Worm (Caenorhabditis elegans) whole organism, L4 larva: ENCODE data around the gene unc-77.
A peak's percentile ranks its signal among the peaks of the same experiment; 100 is the strongest.

Experiments
- F44E2.7 ChIP-seq: fragments of 200-800 bp; sonication (Bioruptor generic); IDR thresholded peaks from 2 replicates; pipeline ENCODE4 v2.1.2; 2022; ENCODE audit warnings: missing genetic modification characterization, missing compliant biosample characterization
- T20F7.1 ChIP-seq: fragments of 200-800 bp; sonication (Bioruptor generic); optimal IDR thresholded peaks from 2 replicates; lab custom pipeline; 2018; ENCODE audit warnings: mild to moderate bottlenecking, missing genetic modification characterization, missing compliant biosample characterization
- Y75B8A.6 ChIP-seq: fragments of 200-800 bp; sonication (Bioruptor generic); IDR thresholded peaks from 2 replicates; pipeline ENCODE4 v1.3.6; 2022; ENCODE audit warnings: missing genetic modification reagents, missing genetic modification characterization, missing compliant biosample characterization
- daf-19 ChIP-seq: fragments of 200-800 bp; sonication (Bioruptor generic); conservative IDR thresholded peaks from 2 replicates; pipeline ENCODE4 v1.3.6; 2022; ENCODE audit warnings: missing genetic modification characterization, missing compliant biosample characterization
- dpl-1 ChIP-seq: fragments of 150-350 bp; optimal IDR thresholded peaks from 2 replicates; lab custom pipeline; 2014; ENCODE audit warnings: missing biosample characterization, missing genetic modification reagents, missing genetic modification characterization
- hlh-11 ChIP-seq: fragments of 200-800 bp; sonication (Bioruptor generic); optimal IDR thresholded peaks from 2 replicates; lab custom pipeline; 2018; ENCODE audit warnings: mild to moderate bottlenecking, missing genetic modification characterization, missing compliant biosample characterization
- hlh-30 ChIP-seq: sonication (generic microtip); optimal IDR thresholded peaks from 2 replicates; lab custom pipeline; 2017; ENCODE audit warnings: antibody characterized with exemption, mild to moderate bottlenecking, missing genetic modification characterization, missing compliant biosample characterization; ENCODE audit not compliant: insufficient read depth
- mes-2 ChIP-seq: sonication (generic microtip); optimal IDR thresholded peaks from 2 replicates; lab custom pipeline; 2016; ENCODE audit warnings: missing genotype, mild to moderate bottlenecking, missing genetic modification characterization, missing compliant biosample characterization; ENCODE audit not compliant: poor library complexity, severe bottlenecking
- mxl-2 ChIP-seq: fragments of 200-800 bp; sonication (Bioruptor generic); conservative IDR thresholded peaks from 2 replicates; pipeline ENCODE4 v1.3.6; 2022; ENCODE audit warnings: missing genetic modification reagents, missing genetic modification characterization, missing compliant biosample characterization
- mxl-3 ChIP-seq: fragments of 200-800 bp; sonication (Bioruptor generic); optimal IDR thresholded peaks from 2 replicates; lab custom pipeline; 2018; ENCODE audit warnings: mild to moderate bottlenecking, missing genetic modification characterization, missing compliant biosample characterization
- nhr-10 ChIP-seq: fragments of 150-350 bp; optimal IDR thresholded peaks from 2 replicates; lab custom pipeline; 2014; ENCODE audit warnings: missing biosample characterization, missing genetic modification characterization
- nhr-11 ChIP-seq: fragments of 150-350 bp; optimal IDR thresholded peaks from 2 replicates; lab custom pipeline; 2014; ENCODE audit warnings: missing biosample characterization, missing genetic modification characterization
- sdz-12 ChIP-seq: fragments of 200-800 bp; sonication (Bioruptor generic); optimal IDR thresholded peaks from 2 replicates; lab custom pipeline; 2018; ENCODE audit warnings: mild to moderate bottlenecking, missing genetic modification characterization, missing compliant biosample characterization
- set-16 ChIP-seq: fragments of 200-800 bp; sonication (Bioruptor generic); IDR thresholded peaks from 2 replicates; pipeline ENCODE4 v1.3.6; 2022; ENCODE audit warnings: missing genetic modification reagents, missing genetic modification characterization, missing compliant biosample characterization
- unc-62 ChIP-seq, 3 experiments: fragments of 150-350 bp in 1 of 3; sonication (generic microtip); optimal IDR thresholded peaks in 2 of 3; peaks in 1 of 3; 1 replicate in 1 of 3; 2 replicates in 2 of 3; lab custom pipeline; 2014 to 2017; ENCODE audit warnings: missing biosample characterization in 3 of 3, missing genetic modification characterization in 3 of 3, missing genetic modification reagents in 3 of 3, missing genotype in 1 of 3
- zag-1 ChIP-seq: fragments of 150-350 bp; optimal IDR thresholded peaks from 2 replicates; lab custom pipeline; 2014; ENCODE audit warnings: missing biosample characterization, missing genetic modification characterization

unc-77 gene

DNA sequence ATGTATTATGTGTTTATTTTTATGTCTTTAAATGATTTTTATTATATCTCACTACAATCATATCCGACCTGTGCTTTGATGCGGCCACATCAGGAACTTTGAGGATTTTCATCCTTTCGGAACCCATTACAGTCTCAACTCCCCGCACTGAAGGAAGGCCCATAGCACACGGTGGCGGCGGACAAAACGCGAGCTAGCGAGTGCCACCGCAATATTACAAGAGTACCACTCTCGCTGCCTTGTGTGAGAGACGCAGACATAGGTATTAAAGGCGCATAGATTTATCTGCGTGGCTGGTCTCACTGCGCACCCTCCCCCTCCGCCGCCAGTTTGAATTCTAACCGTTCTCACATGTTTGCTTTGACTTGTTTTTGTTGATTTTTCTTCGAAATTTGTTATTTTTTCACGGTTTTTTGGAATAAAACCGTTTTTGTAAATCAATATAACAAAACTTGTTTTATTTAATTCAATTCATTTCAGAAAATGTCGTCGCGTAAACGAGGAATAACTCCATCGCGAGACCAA is 65.9 kb downstream of the unc-77 start, which contains the start of gene zen-4 (continued):
- no peak for TF ChIP-seq set-16 (GFP tag; lab: Robert Waterston, UW)
- TF ChIP-seq mxl-3 = no peak
- no peak for TF ChIP-seq hlh-11 (tag; lab: Kevin White, UChicago)
- no peak for TF ChIP-seq F44E2.7
- TF ChIP-seq unc-62 (GFP tag; optimal IDR thresholded peaks at IDR 0.05 in 1 of 2; lab: Kevin White, UChicago) = peak in 1 of 2 experiments; percentile 89
- TF ChIP-seq unc-62 (tag; optimal IDR thresholded peaks at IDR 0.05; lab: Kevin White, UChicago) = no peak
- no peak for TF ChIP-seq nhr-11
- no peak for TF ChIP-seq nhr-10 (tag; lab: Kevin White, UChicago)
- no peak for TF ChIP-seq zag-1
- no peak for TF ChIP-seq sdz-12
- TF ChIP-seq mxl-2 (GFP tag; lab: Robert Waterston, UW) = no peak
- TF ChIP-seq mes-2 = peak; percentile 79
- TF ChIP-seq hlh-30 (tag; lab: Kevin White, UChicago) = no peak
- peak; percentile 36 for TF ChIP-seq dpl-1 (GFP tag; lab: Kevin White, UChicago)

DNA sequence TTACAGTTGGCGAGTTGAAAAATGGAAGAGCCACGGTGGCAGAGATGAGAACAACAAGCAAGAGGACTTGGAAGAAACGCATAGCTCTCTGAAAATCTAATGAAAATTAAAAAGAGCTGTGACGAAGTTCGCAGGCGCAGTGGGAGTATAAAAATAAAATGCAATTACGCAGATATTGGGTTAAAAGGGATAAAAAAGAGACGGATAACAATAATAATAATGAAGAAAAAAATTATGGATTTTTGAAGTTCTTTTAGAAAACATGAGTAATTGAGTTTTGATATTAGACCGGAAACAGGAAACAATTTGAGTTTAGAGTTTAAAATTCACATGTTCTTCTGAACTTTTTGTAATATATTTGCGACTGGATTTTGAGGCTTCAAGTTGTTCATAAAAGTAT is 71.4 kb downstream of the unc-77 start, which contains the start of gene M03D4.3:
M03D4.3 (minus strand) TSS at position 101 of the 400 bp plus-strand sequence.
- no peak for TF ChIP-seq T20F7.1 (GFP tag; lab: Kevin White, UChicago)
- no peak for TF ChIP-seq mes-2
- TF ChIP-seq, all 104 proteins: peak for 0

DNA sequence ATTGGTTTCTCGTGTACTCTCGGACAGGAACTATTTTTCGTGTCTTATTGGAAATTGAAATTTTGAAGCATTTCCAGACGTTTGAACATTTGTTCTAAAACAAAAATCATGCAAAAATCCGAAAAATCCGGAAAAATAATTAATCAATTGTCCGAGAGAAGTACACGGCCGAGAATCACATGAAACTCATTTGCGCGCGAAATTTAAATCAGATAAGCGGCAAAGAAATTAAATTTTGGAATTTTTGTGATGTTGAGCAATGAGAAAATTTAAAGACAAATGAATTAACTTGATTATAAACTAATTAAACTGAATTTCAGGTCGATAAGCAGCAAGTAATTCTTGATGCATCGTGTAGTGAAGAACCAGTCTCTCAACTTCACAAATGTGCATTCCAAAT is 75.0 kb downstream of the unc-77 start:
- TF ChIP-seq Y75B8A.6 (GFP tag; lab: Robert Waterston, UW) (no peak), daf-19 (peak; percentile 61; the same call in 1 of the 2 replicates)
- TF ChIP-seq, all 104 proteins: peak for 1
